Fruit fly (Drosophila melanogaster): ENCODE measurements around the gene Septin1.

The Septin1 gene

dm6 chrX:21368410-21368918 is 10.4 kb downstream of the Septin1 start (continued):
- TF ChIP-seq Abd-B (GFP tag; optimal IDR thresholded peaks at IDR 0.05) (no peak), zen2 (GFP tag; IDR thresholded peaks at IDR 0.05; ENCODE audit: partially characterized antibody) (no peak), chm (GFP tag; IDR thresholded peaks at IDR 0.05) (no peak), BEAF-32 (GFP tag; optimal IDR thresholded peaks at IDR 0.05) (peak; percentile 4), CG7357 (GFP tag; IDR thresholded peaks at IDR 0.05) (0 out of 3 replicates have a peak, but pooled peaks have one; percentile 31), CG9727 (GFP tag; optimal IDR thresholded peaks at IDR 0.05) (no peak), tin (GFP tag; optimal IDR thresholded peaks at IDR 0.05) (no peak), caup (GFP tag; optimal IDR thresholded peaks at IDR 0.05; ENCODE audit: severe bottlenecking) (no peak), CG7839 (tag; optimal IDR thresholded peaks at IDR 0.05) (no peak), sd (tag; optimal IDR thresholded peaks at IDR 0.05) (peak; percentile 95), ATbp (GFP tag; optimal IDR thresholded peaks at IDR 0.05) (no peak), CrebB (tag; optimal IDR thresholded peaks at IDR 0.05) (no peak), CG11247 (GFP tag; IDR thresholded peaks at IDR 0.05) (no peak), CG12104 (GFP tag; optimal IDR thresholded peaks at IDR 0.05) (no peak), CG9932 (GFP tag; IDR thresholded peaks at IDR 0.05) (no peak), bcd (GFP tag; optimal IDR thresholded peaks at IDR 0.05) (no peak), ab (GFP tag; optimal IDR thresholded peaks at IDR 0.05) (no peak), CG17568 (GFP tag; optimal IDR thresholded peaks at IDR 0.05) (no peak), crc (GFP tag; optimal IDR thresholded peaks at IDR 0.05) (no peak), B-H2 (GFP tag; optimal IDR thresholded peaks at IDR 0.05) (peak; percentile 25), CG3847 (GFP tag; IDR thresholded peaks at IDR 0.05) (peak; percentile 20; the same call in 1 of the 2 replicates), Sin3A (optimal IDR thresholded peaks at IDR 0.05) (no peak), Hr39 (optimal IDR thresholded peaks at IDR 0.05) (no peak), vfl (GFP tag; optimal IDR thresholded peaks at IDR 0.05) (no peak), CG9609 (GFP tag; optimal IDR thresholded peaks at IDR 0.05) (no peak), lbe (GFP tag; optimal IDR thresholded peaks at IDR 0.05) (no peak), CG30020 (tag; optimal IDR thresholded peaks at IDR 0.05) (no peak), B-H1 (GFP tag; IDR thresholded peaks at IDR 0.05) (no peak), Rfx (GFP tag; IDR thresholded peaks at IDR 0.05) (peak; percentile 27; the same call in 1 of the 2 replicates), Dref (GFP tag; IDR thresholded peaks at IDR 0.05) (no peak), rib (GFP tag; IDR thresholded peaks at IDR 0.05) (peak; percentile 74), CG32772 (GFP tag; IDR thresholded peaks at IDR 0.05) (0 out of 2 replicates have a peak, but pooled peaks have one; percentile 7), en (GFP tag; optimal IDR thresholded peaks at IDR 0.05) (no peak), MBD-R2 (GFP tag; IDR thresholded peaks at IDR 0.05) (peak; percentile 24; the same call in 1 of the 2 replicates), pzg (GFP tag; optimal IDR thresholded peaks at IDR 0.05) (peak; percentile 17), Ets65A (GFP tag) (no peak), sisA (GFP tag; IDR thresholded peaks at IDR 0.05) (no peak), sob (GFP tag; IDR thresholded peaks at IDR 0.05) (0 out of 2 replicates have a peak, but pooled peaks have one; percentile 29), sna (GFP tag; IDR thresholded peaks at IDR 0.05; ENCODE audit: partially characterized antibody) (0 out of 2 replicates have a peak, but pooled peaks have one; percentile 37), Kr (GFP tag; optimal IDR thresholded peaks at IDR 0.05) (no peak), org-1 (GFP tag; optimal IDR thresholded peaks at IDR 0.05) (no peak), Bgb (GFP tag; IDR thresholded peaks at IDR 0.05; ENCODE audit: partially characterized antibody) (no peak), CG4854 (GFP tag; optimal IDR thresholded peaks at IDR 0.05) (no peak), bsh (GFP tag; optimal IDR thresholded peaks at IDR 0.05) (peak in 1 of 2 experiments; percentile 30), YL-1 (GFP tag; optimal IDR thresholded peaks at IDR 0.05) (no peak), CG34376 (GFP tag; optimal IDR thresholded peaks at IDR 0.05) (no peak), ewg (GFP tag; optimal IDR thresholded peaks at IDR 0.05) (no peak), ftz-f1 (GFP tag; optimal IDR thresholded peaks at IDR 0.05) (peak; percentile 98), CG15011 (GFP tag; optimal IDR thresholded peaks at IDR 0.05) (no peak), CG13123 (GFP tag; optimal IDR thresholded peaks at IDR 0.05) (no peak), CG2129 (GFP tag; IDR thresholded peaks at IDR 0.05; ENCODE audit: partially characterized antibody) (no peak)

Data from whole organism, embryonic.